Worm (Caenorhabditis elegans): Measurements from ENCODE around the gene natb-1.

ce11 chrV:7978798-7979197, 4.4 kb downstream of the natb-1 start:
- TF ChIP-seq him-1 (tag; optimal IDR thresholded peaks at IDR 0.05) (no peak), W03F9.2 (tag; optimal IDR thresholded peaks at IDR 0.05) (no peak)
